Worm (Caenorhabditis elegans) whole organism, late embryonic: Measurements from ENCODE around the gene pqn-2.
"Not testable (repeated sequence)": the region's sequence is repeated elsewhere in the genome, so short reads cannot be mapped to it uniquely, and the experiment has no call there.

Source experiments
- C08G9.2 ChIP-seq: sonication (generic microtip); optimal IDR thresholded peaks from 2 replicates; lab custom pipeline; 2016; ENCODE audit warnings: mild to moderate bottlenecking, missing genetic modification characterization, moderate library complexity, missing compliant biosample characterization
- K09A11.1 ChIP-seq: sonication (generic microtip); optimal IDR thresholded peaks from 2 replicates; lab custom pipeline; 2017; ENCODE audit warnings: antibody characterized with exemption, mild to moderate bottlenecking, missing genetic modification characterization, missing compliant biosample characterization; ENCODE audit not compliant: insufficient read depth
- T23F11.4 ChIP-seq: fragments of 200-800 bp; sonication (Bioruptor generic); optimal IDR thresholded peaks from 2 replicates; lab custom pipeline; 2018; ENCODE audit warnings: mild to moderate bottlenecking, missing genetic modification characterization, missing compliant biosample characterization
- ceh-14 ChIP-seq: sonication (generic microtip); optimal IDR thresholded peaks from 2 replicates; lab custom pipeline; 2016; ENCODE audit warnings: missing genotype, missing genetic modification characterization, missing compliant biosample characterization
- ceh-18 ChIP-seq: sonication (generic microtip); optimal IDR thresholded peaks from 2 replicates; lab custom pipeline; 2016; ENCODE audit warnings: missing genetic modification characterization, missing compliant biosample characterization
- ceh-2 ChIP-seq: sonication (generic microtip); optimal IDR thresholded peaks from 2 replicates; lab custom pipeline; 2016; ENCODE audit warnings: missing genotype, missing genetic modification characterization, missing compliant biosample characterization
- ceh-31 ChIP-seq: sonication (generic microtip); optimal IDR thresholded peaks from 2 replicates; lab custom pipeline; 2016; ENCODE audit warnings: missing genetic modification characterization, missing compliant biosample characterization
- ceh-34 ChIP-seq: sonication (generic microtip); optimal IDR thresholded peaks from 2 replicates; lab custom pipeline; 2016; ENCODE audit warnings: mild to moderate bottlenecking, missing genetic modification characterization, missing compliant biosample characterization
- ceh-45 ChIP-seq: fragments of 200-800 bp; sonication (Bioruptor generic); IDR thresholded peaks from 2 replicates; pipeline ENCODE4 v1.3.6; 2022; ENCODE audit warnings: missing genetic modification reagents, missing genetic modification characterization, missing compliant biosample characterization
- ceh-6 ChIP-seq: fragments of 200-800 bp; sonication (Bioruptor generic); optimal IDR thresholded peaks from 2 replicates; lab custom pipeline; 2018; ENCODE audit warnings: mild to moderate bottlenecking, missing genetic modification characterization, missing compliant biosample characterization
- ceh-9 ChIP-seq: sonication (generic microtip); optimal IDR thresholded peaks from 2 replicates; lab custom pipeline; 2016; ENCODE audit warnings: mild to moderate bottlenecking, missing genetic modification characterization, inconsistent platforms, missing compliant biosample characterization
- che-1 ChIP-seq: sonication (generic microtip); optimal IDR thresholded peaks from 2 replicates; lab custom pipeline; 2016; ENCODE audit warnings: mild to moderate bottlenecking, missing genetic modification characterization, missing compliant biosample characterization
- dmd-4 ChIP-seq: sonication (generic microtip); optimal IDR thresholded peaks from 2 replicates; lab custom pipeline; 2016; ENCODE audit warnings: borderline replicate concordance, missing genetic modification characterization, missing compliant biosample characterization
- ets-4 ChIP-seq: sonication (generic microtip); optimal IDR thresholded peaks from 2 replicates; lab custom pipeline; 2016; ENCODE audit warnings: missing genetic modification characterization, missing compliant biosample characterization
- eyg-1 ChIP-seq: sonication (generic microtip); optimal IDR thresholded peaks from 2 replicates; lab custom pipeline; 2016; ENCODE audit warnings: missing genotype, missing genetic modification characterization, missing compliant biosample characterization
- fkh-6 ChIP-seq: sonication (generic microtip); optimal IDR thresholded peaks from 2 replicates; lab custom pipeline; 2016; ENCODE audit warnings: missing genetic modification characterization, missing compliant biosample characterization
- gmeb-2 ChIP-seq: sonication (generic microtip); optimal IDR thresholded peaks from 2 replicates; lab custom pipeline; 2016; ENCODE audit warnings: missing genetic modification characterization, inconsistent platforms, missing compliant biosample characterization
- hlh-30 ChIP-seq: sonication (generic microtip); optimal IDR thresholded peaks from 2 replicates; lab custom pipeline; 2017; ENCODE audit warnings: antibody characterized with exemption, missing genetic modification characterization, missing compliant biosample characterization; ENCODE audit not compliant: insufficient read depth
- hlh-8 ChIP-seq: sonication (generic microtip); optimal IDR thresholded peaks from 2 replicates; lab custom pipeline; 2016; ENCODE audit warnings: missing genotype, missing genetic modification characterization, missing compliant biosample characterization
- madf-2 ChIP-seq: sonication (generic microtip); optimal IDR thresholded peaks from 2 replicates; lab custom pipeline; 2017; ENCODE audit warnings: missing genetic modification characterization, missing compliant biosample characterization
- mec-3 ChIP-seq: sonication (generic microtip); optimal IDR thresholded peaks from 2 replicates; lab custom pipeline; 2016; ENCODE audit warnings: borderline replicate concordance, missing genetic modification characterization, missing compliant biosample characterization
- nfya-1 ChIP-seq: sonication (generic microtip); optimal IDR thresholded peaks from 2 replicates; lab custom pipeline; 2017; ENCODE audit warnings: missing genetic modification characterization, mild to moderate bottlenecking, missing compliant biosample characterization, antibody characterized with exemption, moderate library complexity
- nhr-11 ChIP-seq: fragments of 150-350 bp; optimal IDR thresholded peaks from 2 replicates; lab custom pipeline; 2014; ENCODE audit warnings: missing biosample characterization, missing genetic modification characterization
- npax-4 ChIP-seq: sonication (generic microtip); optimal IDR thresholded peaks from 2 replicates; lab custom pipeline; 2016; ENCODE audit warnings: missing genetic modification characterization, missing compliant biosample characterization
- pat-9 ChIP-seq: fragments of 200-800 bp; sonication (Bioruptor generic); optimal IDR thresholded peaks from 2 replicates; lab custom pipeline; 2018; ENCODE audit warnings: mild to moderate bottlenecking, missing genetic modification characterization, moderate library complexity, missing compliant biosample characterization
- pha-2 ChIP-seq: sonication (generic microtip); optimal IDR thresholded peaks from 2 replicates; lab custom pipeline; 2017; ENCODE audit warnings: mild to moderate bottlenecking, missing genetic modification characterization, missing compliant biosample characterization
- ref-2 ChIP-seq: sonication (generic microtip); optimal IDR thresholded peaks from 2 replicates; lab custom pipeline; 2016; ENCODE audit warnings: missing genetic modification characterization, missing compliant biosample characterization
- rnt-1 ChIP-seq: sonication (generic microtip); optimal IDR thresholded peaks from 2 replicates; lab custom pipeline; 2016; ENCODE audit warnings: missing genetic modification characterization, missing compliant biosample characterization
- sdc-2 ChIP-seq: sonication (generic microtip); optimal IDR thresholded peaks from 2 replicates; lab custom pipeline; 2016; ENCODE audit warnings: missing genotype, missing genetic modification characterization, missing compliant biosample characterization
- sox-4 ChIP-seq: sonication (generic microtip); optimal IDR thresholded peaks from 2 replicates; lab custom pipeline; 2017; ENCODE audit warnings: mild to moderate bottlenecking, missing genetic modification characterization, inconsistent platforms, missing compliant biosample characterization
- syd-9 ChIP-seq: sonication (generic microtip); optimal IDR thresholded peaks from 2 replicates; lab custom pipeline; 2016; ENCODE audit warnings: mild to moderate bottlenecking, missing genetic modification characterization, moderate library complexity, missing compliant biosample characterization
- tbx-2 ChIP-seq: sonication (generic microtip); optimal IDR thresholded peaks from 2 replicates; lab custom pipeline; 2016; ENCODE audit warnings: missing genetic modification characterization, missing compliant biosample characterization
- tbx-7 ChIP-seq: sonication (generic microtip); optimal IDR thresholded peaks from 2 replicates; lab custom pipeline; 2016; ENCODE audit warnings: missing genotype, missing genetic modification characterization, missing compliant biosample characterization
- unc-3 ChIP-seq, 2 experiments: fragments of 200-800 bp in 1 of 2; sonication (Bioruptor generic) in 1 of 2; sonication (generic microtip) in 1 of 2; conservative IDR thresholded peaks in 1 of 2; optimal IDR thresholded peaks in 1 of 2; 2 replicates each; pipeline versions ENCODE4 v1.3.6 to Lab custom; 2016 to 2022; ENCODE audit warnings: missing compliant biosample characterization in 2 of 2, missing genetic modification characterization in 2 of 2, missing genetic modification reagents in 1 of 2
- unc-42 ChIP-seq: sonication (generic microtip); optimal IDR thresholded peaks from 2 replicates; lab custom pipeline; 2016; ENCODE audit warnings: missing genotype, missing genetic modification characterization, missing compliant biosample characterization
- unc-86 ChIP-seq: sonication (generic microtip); optimal IDR thresholded peaks from 2 replicates; lab custom pipeline; 2016; ENCODE audit warnings: missing genetic modification characterization, missing compliant biosample characterization

The pqn-2 gene

DNA sequence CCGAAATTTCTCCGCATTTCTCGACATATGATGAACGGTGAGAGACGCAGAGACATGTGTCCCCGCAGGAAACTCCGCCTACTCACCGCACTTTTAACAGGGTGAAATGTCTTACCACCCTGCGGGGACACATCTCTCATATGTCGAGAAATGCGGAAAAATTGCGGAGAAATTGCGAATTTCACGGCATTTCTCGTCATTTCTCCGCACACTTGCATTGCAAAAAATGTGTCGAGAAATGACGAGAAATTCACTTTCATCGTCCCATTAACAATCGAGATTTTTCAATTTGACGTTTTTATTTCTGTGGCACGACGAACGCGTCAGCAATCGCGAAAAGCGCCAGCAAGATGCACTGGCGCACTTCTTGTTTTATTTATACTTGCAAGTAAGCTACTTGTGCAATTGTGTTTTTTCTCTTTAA lies 40.3 kb upstream of the pqn-2 start, which contains the start of gene K07C5.13:
Gene K07C5.13 (plus strand): TSS at position 151 of the 424 bp plus-strand sequence.
- TF ChIP-seq sdc-2 (tag; lab: Kevin White, UChicago) (peak; percentile 22), unc-86 (tag; lab: Kevin White, UChicago) (peak; percentile 5), ceh-18 (tag; lab: Kevin White, UChicago) (peak; percentile 70), unc-42 (peak; percentile 17), ref-2 (tag; lab: Kevin White, UChicago) (peak; percentile 49), tbx-2 (tag; lab: Kevin White, UChicago) (peak; percentile 25), ceh-31 (tag; lab: Kevin White, UChicago) (peak; percentile 56), unc-3 (GFP tag; conservative IDR thresholded peaks at IDR 0.05; lab: Robert Waterston, UW) (0 out of 2 replicates have a peak, but pooled peaks have one; percentile 42), ceh-34 (tag; lab: Kevin White, UChicago) (peak; percentile 29)
- TF ChIP-seq unc-3 (tag; optimal IDR thresholded peaks at IDR 0.05; lab: Kevin White, UChicago) = not testable (repeated sequence)

DNA sequence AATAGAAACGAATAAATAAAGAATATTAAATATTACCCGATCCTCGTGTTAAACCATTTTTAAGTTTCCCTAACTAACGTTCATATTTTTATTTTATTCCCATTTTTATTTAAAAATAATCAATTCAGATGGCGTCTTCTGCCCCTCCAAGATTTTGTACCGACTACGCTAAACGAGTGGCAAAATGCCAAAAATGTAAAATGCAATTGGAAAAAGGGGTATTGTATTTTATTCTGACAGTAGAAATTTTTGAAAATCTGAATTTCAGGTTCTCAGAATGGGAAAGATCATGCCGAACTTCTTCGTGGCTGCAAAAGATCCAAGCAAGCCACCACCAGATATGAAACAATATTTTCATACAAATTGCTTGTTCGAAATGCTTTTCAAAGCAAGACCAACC lies 39.3 kb upstream of the pqn-2 start, which contains the start of gene K07C5.3:
Gene K07C5.3 (plus strand): TSS at position 129 of the 400 bp plus-strand sequence.
- TF ChIP-seq ceh-6 (GFP tag; lab: Kevin White, UChicago) (no peak), mec-3 (no peak), unc-42 (no peak), ceh-31 (tag; lab: Kevin White, UChicago) (no peak), hlh-30 (tag; lab: Kevin White, UChicago) (no peak), nhr-11 (tag; lab: Kevin White, UChicago) (no peak), ceh-14 (tag; lab: Kevin White, UChicago) (no peak), hlh-8 (tag; lab: Kevin White, UChicago) (no peak), npax-4 (no peak), rnt-1 (tag; lab: Kevin White, UChicago) (no peak), C08G9.2 (no peak), che-1 (tag; lab: Kevin White, UChicago) (no peak), eyg-1 (tag; lab: Kevin White, UChicago) (no peak), syd-9 (tag; lab: Kevin White, UChicago) (no peak), ceh-34 (tag; lab: Kevin White, UChicago) (no peak), gmeb-2 (no peak)

DNA sequence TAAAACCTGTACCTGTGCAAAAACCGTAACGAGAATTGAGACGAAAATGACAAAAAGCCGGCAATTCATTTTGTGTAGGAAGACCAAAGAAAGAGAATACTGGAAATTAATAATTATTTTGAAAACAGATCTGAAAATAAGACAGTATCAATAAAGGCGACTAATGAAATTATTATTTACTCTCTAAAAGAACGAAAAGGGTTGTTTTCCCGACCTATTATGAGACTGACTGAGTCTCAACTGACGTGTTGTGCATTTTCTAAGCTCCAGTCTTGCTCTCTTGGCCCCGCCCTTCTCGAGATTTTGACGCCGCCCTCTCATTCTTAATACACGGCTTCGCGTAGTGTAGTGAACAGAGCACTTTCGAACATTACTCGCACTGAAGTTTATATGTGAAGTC lies 32.2 kb upstream of the pqn-2 start, which contains the start of gene K07C5.9:
Gene K07C5.9 (minus strand): TSS at position 101 of the 400 bp plus-strand sequence.
- TF ChIP-seq pha-2 (no peak), ceh-31 (tag; lab: Kevin White, UChicago) (no peak), K09A11.1 (no peak), ceh-45 (GFP tag; lab: Robert Waterston, UW) (no peak), tbx-2 (tag; lab: Kevin White, UChicago) (no peak), ceh-2 (tag; lab: Kevin White, UChicago) (no peak), mec-3 (no peak), ets-4 (no peak), pat-9 (tag; lab: Kevin White, UChicago) (no peak), ceh-9 (no peak), madf-2 (no peak), tbx-7 (tag; lab: Kevin White, UChicago) (no peak), C08G9.2 (no peak), syd-9 (tag; lab: Kevin White, UChicago) (no peak), sox-4 (tag; lab: Kevin White, UChicago) (no peak), fkh-6 (tag; lab: Kevin White, UChicago) (no peak), T23F11.4 (GFP tag; lab: Kevin White, UChicago) (no peak), npax-4 (no peak)

DNA sequence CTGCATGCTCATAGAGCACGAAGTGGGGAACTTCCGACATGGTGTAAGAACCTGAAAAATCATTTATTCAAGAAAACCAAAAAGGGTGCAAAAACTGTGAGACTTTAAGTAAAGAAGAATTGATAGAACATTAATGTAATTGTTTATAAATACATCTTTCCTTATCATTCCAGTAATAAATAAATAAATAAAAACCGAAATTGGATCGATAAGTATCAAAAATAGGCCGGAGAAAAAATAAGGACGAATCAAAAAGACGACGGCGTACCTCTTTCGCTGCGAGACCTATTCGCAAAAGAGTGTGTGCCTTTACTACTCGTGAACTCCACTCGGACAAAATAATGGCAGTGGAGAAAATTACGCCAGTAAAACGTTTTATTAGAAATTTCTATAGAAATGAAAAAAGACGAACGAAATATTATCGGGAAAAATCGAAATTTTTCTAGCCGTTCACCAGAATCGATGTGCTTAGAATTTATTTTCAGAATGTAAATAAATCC lies 29.3 kb upstream of the pqn-2 start, which contains the start of gene nol-56:
Gene nol-56 (minus strand): TSS at position 51 of the 500 bp plus-strand sequence.
- peak; percentile 8 for TF ChIP-seq tbx-7 (tag; lab: Kevin White, UChicago)
- TF ChIP-seq nfya-1 = peak; percentile 58
- TF ChIP-seq tbx-2 (tag; lab: Kevin White, UChicago) = peak; percentile 15
- no peak for TF ChIP-seq dmd-4 (tag; lab: Kevin White, UChicago)
- peak; percentile 7 for TF ChIP-seq unc-42
- TF ChIP-seq ceh-31 (tag; lab: Kevin White, UChicago) = peak; percentile 48
